Fruit fly (Drosophila melanogaster) whole organism, embryonic: ENCODE results near the gene CG43693.

ENCODE experiments used
- Atf6 ChIP-seq: fragments of 200-800 bp; sonication (Bioruptor generic); IDR thresholded peaks from 2 replicates; pipeline ENCODE4 v1.3.6; 2022; ENCODE audit warnings: missing biosample characterization, missing genetic modification characterization
- Bgb ChIP-seq: fragments of 200-800 bp; sonication (Bioruptor generic); IDR thresholded peaks from 2 replicates; pipeline ENCODE4 v1.3.6; 2022; ENCODE audit warnings: missing biosample characterization, missing genetic modification characterization; ENCODE audit not compliant: partially characterized antibody
- BtbVII ChIP-seq: fragments of 200-800 bp; sonication (Bioruptor generic); optimal IDR thresholded peaks from 3 replicates; lab custom pipeline; 2017; ENCODE audit warnings: missing biosample characterization, mild to moderate bottlenecking, missing genetic modification characterization
- CG10366 ChIP-seq: fragments of 200-800 bp; sonication (Bioruptor generic); IDR thresholded peaks from 2 replicates; pipeline ENCODE4 v1.3.6; 2022; ENCODE audit warnings: missing biosample characterization, missing genetic modification characterization
- CG11696 ChIP-seq: fragments of 200-800 bp; sonication (Bioruptor generic); IDR thresholded peaks from 2 replicates; pipeline ENCODE4 v1.3.6; 2022; ENCODE audit warnings: missing biosample characterization, missing genetic modification characterization
- CG11723 ChIP-seq: fragments of 200-800 bp; sonication (Bioruptor generic); optimal IDR thresholded peaks from 2 replicates; lab custom pipeline; 2017; ENCODE audit warnings: missing biosample characterization, mild to moderate bottlenecking, missing genetic modification characterization
- CG14667 ChIP-seq: fragments of 200-800 bp; sonication (Bioruptor generic); IDR thresholded peaks from 2 replicates; pipeline ENCODE4 v1.3.6; 2022; ENCODE audit warnings: missing biosample characterization, missing genetic modification characterization
- CG14710 ChIP-seq: fragments of 200-800 bp; sonication (Bioruptor generic); optimal IDR thresholded peaks from 3 replicates; lab custom pipeline; 2019; ENCODE audit warnings: missing biosample characterization, mild to moderate bottlenecking, missing genetic modification characterization, moderate library complexity
- CG1529 ChIP-seq: fragments of 200-800 bp; sonication (Bioruptor generic); optimal IDR thresholded peaks from 3 replicates; lab custom pipeline; 2018; ENCODE audit warnings: missing biosample characterization, missing genetic modification characterization
- CG15696 ChIP-seq: fragments of 200-800 bp; sonication (Bioruptor generic); optimal IDR thresholded peaks from 2 replicates; lab custom pipeline; 2019; ENCODE audit warnings: missing biosample characterization, mild to moderate bottlenecking, missing genetic modification characterization, moderate library complexity
- CG17186 ChIP-seq: fragments of 200-800 bp; sonication (Bioruptor generic); optimal IDR thresholded peaks from 3 replicates; lab custom pipeline; 2017; ENCODE audit warnings: missing biosample characterization, missing genetic modification reagents, missing genetic modification characterization
- CG17361 ChIP-seq: fragments of 200-800 bp; sonication (Bioruptor generic); IDR thresholded peaks from 3 replicates; pipeline ENCODE4 v1.3.6; 2022; ENCODE audit warnings: missing biosample characterization, missing genetic modification characterization
- CG2875 ChIP-seq: fragments of 200-800 bp; sonication (Bioruptor generic); optimal IDR thresholded peaks from 2 replicates; lab custom pipeline; 2017; ENCODE audit warnings: missing biosample characterization, mild to moderate bottlenecking, missing genetic modification characterization, missing genetic modification reagents
- CG2889 ChIP-seq: fragments of 200-800 bp; sonication (Bioruptor generic); IDR thresholded peaks from 3 replicates; pipeline ENCODE4 v1.3.6; 2022; ENCODE audit warnings: missing biosample characterization, missing genetic modification characterization
- CG31224 ChIP-seq: fragments of 200-800 bp; sonication (Bioruptor generic); IDR thresholded peaks from 2 replicates; pipeline ENCODE4 v1.3.6; 2022; ENCODE audit warnings: missing biosample characterization, missing genetic modification characterization
- CG43689 ChIP-seq: fragments of 200-800 bp; sonication (Bioruptor generic); IDR thresholded peaks from 2 replicates; pipeline ENCODE4 v1.3.6; 2022; ENCODE audit warnings: missing biosample characterization, missing genetic modification characterization
- CG6689 ChIP-seq: fragments of 200-800 bp; sonication (Bioruptor generic); IDR thresholded peaks from 2 replicates; pipeline ENCODE4 v1.3.6; 2022; ENCODE audit warnings: missing biosample characterization, missing genetic modification characterization
- CG7745 ChIP-seq: fragments of 200-800 bp; sonication (Bioruptor generic); optimal IDR thresholded peaks from 2 replicates; lab custom pipeline; 2018; ENCODE audit warnings: missing biosample characterization, mild to moderate bottlenecking, missing genetic modification characterization, moderate library complexity
- CG8478 ChIP-seq: fragments of >200 bp; optimal IDR thresholded peaks from 2 replicates; lab custom pipeline; 2018
- CG8924 ChIP-seq: fragments of 200-800 bp; optimal IDR thresholded peaks from 3 replicates; lab custom pipeline; 2019; ENCODE audit warnings: missing biosample characterization, mild to moderate bottlenecking, missing genetic modification characterization, moderate library complexity
- CHES-1-like ChIP-seq: fragments of 200-800 bp; sonication (Bioruptor generic); optimal IDR thresholded peaks from 2 replicates; lab custom pipeline; 2016; ENCODE audit warnings: missing biosample characterization, missing genetic modification characterization
- Dad ChIP-seq: fragments of 200-800 bp; sonication (Bioruptor generic); optimal IDR thresholded peaks from 3 replicates; lab custom pipeline; 2016; ENCODE audit warnings: missing biosample characterization, missing genetic modification characterization
- Dll ChIP-seq: fragments of 200-800 bp; sonication (Bioruptor generic); IDR thresholded peaks from 4 replicates; pipeline ENCODE4 v1.3.6; 2022; ENCODE audit warnings: missing biosample characterization, missing genetic modification characterization; ENCODE audit not compliant: partially characterized antibody
- E2f1 ChIP-seq: fragments of 200-800 bp; sonication (Bioruptor generic); IDR thresholded peaks from 2 replicates; pipeline ENCODE4 v1.3.6; 2022; ENCODE audit warnings: missing biosample characterization, missing genetic modification characterization
- HLH4C ChIP-seq: fragments of 200-800 bp; sonication (Bioruptor generic); IDR thresholded peaks from 3 replicates; pipeline ENCODE4 v1.3.6; 2022; ENCODE audit warnings: missing biosample characterization, missing genetic modification characterization; ENCODE audit not compliant: partially characterized antibody
- MESR4 ChIP-seq: fragments of 200-800 bp; sonication (Bioruptor generic); optimal IDR thresholded peaks from 2 replicates; lab custom pipeline; 2018; ENCODE audit warnings: missing biosample characterization, mild to moderate bottlenecking, missing genetic modification characterization, moderate library complexity
- Med ChIP-seq: fragments of 200-800 bp; sonication (Bioruptor generic); peaks from one replicate; lab custom pipeline; 2016; ENCODE audit warnings: missing biosample characterization, missing genetic modification characterization, mild to moderate bottlenecking, inconsistent platforms, moderate library complexity
- Xbp1 ChIP-seq: fragments of 200-800 bp; sonication (Bioruptor generic); optimal IDR thresholded peaks from 3 replicates; lab custom pipeline; 2016; ENCODE audit warnings: missing biosample characterization, mild to moderate bottlenecking, missing genetic modification characterization
- bcd ChIP-seq: fragments of 200-800 bp; sonication (Bioruptor generic); optimal IDR thresholded peaks from 2 replicates; lab custom pipeline; 2017; ENCODE audit warnings: missing biosample characterization, mild to moderate bottlenecking, missing genetic modification characterization
- bsh ChIP-seq, 2 experiments: fragments of 200-800 bp; sonication (Bioruptor generic); optimal IDR thresholded peaks; 2 replicates each; lab custom pipeline; 2017 to 2018; ENCODE audit warnings: mild to moderate bottlenecking in 2 of 2, missing biosample characterization in 2 of 2, missing genetic modification characterization in 2 of 2, moderate library complexity in 1 of 2
- cato ChIP-seq: fragments of 200-800 bp; sonication (Bioruptor generic); optimal IDR thresholded peaks from 2 replicates; lab custom pipeline; 2016; ENCODE audit warnings: missing biosample characterization, missing genetic modification characterization, borderline replicate concordance
- cg ChIP-seq: fragments of 200-800 bp; sonication (Bioruptor generic); optimal IDR thresholded peaks from 3 replicates; lab custom pipeline; 2019; ENCODE audit warnings: missing biosample characterization, mild to moderate bottlenecking, missing genetic modification characterization, moderate library complexity
- chm ChIP-seq: fragments of 200-800 bp; sonication (Bioruptor generic); IDR thresholded peaks from 2 replicates; pipeline ENCODE4 v1.3.6; 2022; ENCODE audit warnings: missing biosample characterization, missing genetic modification characterization
- dan ChIP-seq: fragments of 200-800 bp; sonication (Bioruptor generic); IDR thresholded peaks from 2 replicates; pipeline ENCODE4 v1.3.6; 2022; ENCODE audit warnings: missing biosample characterization, missing genetic modification characterization
- exex ChIP-seq: fragments of 200-800 bp; sonication (Bioruptor generic); optimal IDR thresholded peaks from 4 replicates; lab custom pipeline; 2018; ENCODE audit warnings: missing biosample characterization, mild to moderate bottlenecking, missing genetic modification characterization, moderate library complexity
- fd102C ChIP-seq: fragments of 200-800 bp; sonication (Bioruptor generic); optimal IDR thresholded peaks from 2 replicates; lab custom pipeline; 2018; ENCODE audit warnings: missing biosample characterization, mild to moderate bottlenecking, missing genetic modification characterization, moderate library complexity
- h ChIP-seq: fragments of >200 bp; optimal IDR thresholded peaks from 2 replicates; lab custom pipeline; 2017
- hkb ChIP-seq, 2 experiments: fragments of 200-800 bp in 1 of 2; fragments of >200 bp in 1 of 2; sonication (Bioruptor generic) in 1 of 2; IDR thresholded peaks in 1 of 2; optimal IDR thresholded peaks in 1 of 2; 2 replicates each; pipeline versions ENCODE4 v1.3.6 to Lab custom; 2017 to 2022; ENCODE audit warnings: missing biosample characterization in 1 of 2, missing genetic modification characterization in 1 of 2
- insv ChIP-seq, 2 experiments: fragments of 200-800 bp; sonication (Bioruptor generic); optimal IDR thresholded peaks; 3 replicates each; lab custom pipeline; 2016 to 2018; ENCODE audit warnings: missing biosample characterization in 2 of 2, missing genetic modification characterization in 2 of 2
- ken ChIP-seq: fragments of 200-800 bp; sonication (Bioruptor generic); IDR thresholded peaks from 3 replicates; pipeline ENCODE4 v1.3.6; 2022; ENCODE audit warnings: missing biosample characterization, missing genetic modification characterization
- otp ChIP-seq: fragments of 200-800 bp; sonication (Bioruptor generic); IDR thresholded peaks from 3 replicates; pipeline ENCODE4, ENCODE4 v1.3.6; 2022; ENCODE audit warnings: missing biosample characterization, missing genetic modification characterization
- psq ChIP-seq: fragments of 200-800 bp; sonication (Bioruptor generic); optimal IDR thresholded peaks from 2 replicates; lab custom pipeline; 2017; ENCODE audit warnings: missing biosample characterization, missing genetic modification characterization
- slbo ChIP-seq: fragments of 200-800 bp; sonication (Bioruptor generic); IDR thresholded peaks from 2 replicates; pipeline ENCODE4 v1.3.6; 2022; ENCODE audit warnings: missing biosample characterization, missing genetic modification characterization
- sna ChIP-seq: fragments of 200-800 bp; sonication (Bioruptor generic); IDR thresholded peaks from 2 replicates; pipeline ENCODE4 v1.3.6; 2022; ENCODE audit warnings: missing biosample characterization, missing genetic modification characterization; ENCODE audit not compliant: partially characterized antibody
- stwl ChIP-seq: fragments of 200-800 bp; sonication (Bioruptor generic); optimal IDR thresholded peaks from 3 replicates; lab custom pipeline; 2018; ENCODE audit warnings: missing biosample characterization, mild to moderate bottlenecking, missing genetic modification characterization, moderate library complexity
- sug ChIP-seq: fragments of 200-800 bp; optimal IDR thresholded peaks from 2 replicates; lab custom pipeline; 2019; ENCODE audit warnings: missing biosample characterization, mild to moderate bottlenecking, missing genetic modification characterization, moderate library complexity
- tll ChIP-seq, 2 experiments: fragments of 200-800 bp in 1 of 2; fragments of >200 bp in 1 of 2; sonication (Bioruptor generic) in 1 of 2; optimal IDR thresholded peaks; 2 replicates each; lab custom pipeline; 2017 to 2019; ENCODE audit warnings: missing biosample characterization in 2 of 2, missing genetic modification characterization in 2 of 2, mild to moderate bottlenecking in 1 of 2, moderate library complexity in 1 of 2
- trem ChIP-seq: fragments of 200-800 bp; optimal IDR thresholded peaks from 3 replicates; lab custom pipeline; 2019; ENCODE audit warnings: missing biosample characterization, mild to moderate bottlenecking, missing genetic modification characterization, moderate library complexity
- usp ChIP-seq: fragments of >200 bp; optimal IDR thresholded peaks from 2 replicates; lab custom pipeline; 2017; ENCODE audit warnings: missing biosample characterization, missing genetic modification characterization
- wdn ChIP-seq: fragments of 200-800 bp; sonication (Bioruptor generic); IDR thresholded peaks from 2 replicates; pipeline ENCODE4 v1.3.6; 2022; ENCODE audit warnings: missing biosample characterization, missing genetic modification characterization

Gene CG43693

dm6 chr3L:11091943-11092609 is 40.9 kb upstream of the CG43693 start (continued):
- TF ChIP-seq CG43689 (GFP tag; lab: Robert Waterston, UW), result no peak
- no peak for TF ChIP-seq Bgb (GFP tag; lab: Robert Waterston, UW)
- no peak for TF ChIP-seq CG7745 (tag; lab: Kevin White, UChicago)
- TF ChIP-seq hkb (optimal IDR thresholded peaks at IDR 0.05; lab: Kevin White, UChicago), result no peak
- 0 out of 2 replicates have a peak, but pooled peaks have one; percentile 11 for TF ChIP-seq hkb (GFP tag; IDR thresholded peaks at IDR 0.05; lab: Robert Waterston, UW)
- peak; percentile 84 for TF ChIP-seq chm (GFP tag; lab: Robert Waterston, UW)
- TF ChIP-seq wdn, result no peak
- TF ChIP-seq sug, result peak; percentile 11
- TF ChIP-seq CG10366 (GFP tag; lab: Robert Waterston, UW), result no peak
- peak; percentile 27 for TF ChIP-seq CG17186
- peak in 1 of 2 experiments; percentile 34 for TF ChIP-seq bsh (GFP tag; optimal IDR thresholded peaks at IDR 0.05; lab: Kevin White, UChicago)
- TF ChIP-seq cato (GFP tag; lab: Kevin White, UChicago), result no peak
- no peak for TF ChIP-seq CG6689 (GFP tag; lab: Robert Waterston, UW)
- TF ChIP-seq CG2875 (GFP tag; lab: Kevin White, UChicago), result no peak
- TF ChIP-seq MESR4 (GFP tag; lab: Kevin White, UChicago), result no peak
- TF ChIP-seq CG8478 (lab: Kevin White, UChicago), result no peak
- peak; percentile 2 for TF ChIP-seq CG11723 (GFP tag; lab: Kevin White, UChicago)
- no peak for TF ChIP-seq CG8924 (tag; lab: Kevin White, UChicago)
- TF ChIP-seq sna (GFP tag; lab: Robert Waterston, UW), result no peak
- TF ChIP-seq h (lab: Kevin White, UChicago), result no peak
- peak; percentile 73 for TF ChIP-seq ken (GFP tag; lab: Robert Waterston, UW)
- TF ChIP-seq Dll (GFP tag; lab: Robert Waterston, UW), result no peak
- TF ChIP-seq CG2889 (GFP tag; lab: Robert Waterston, UW), result no peak
- peak; percentile 67 for TF ChIP-seq psq (GFP tag; lab: Kevin White, UChicago)
- TF ChIP-seq fd102C (GFP tag; lab: Kevin White, UChicago), result no peak
- TF ChIP-seq HLH4C, result no peak
- no peak for TF ChIP-seq cg (GFP tag; lab: Kevin White, UChicago)
- TF ChIP-seq CG17361 (GFP tag; lab: Robert Waterston, UW), result no peak
- TF ChIP-seq exex (tag; lab: Kevin White, UChicago), result no peak
- TF ChIP-seq BtbVII (GFP tag; lab: Kevin White, UChicago), result no peak
- TF ChIP-seq usp (GFP tag; lab: Kevin White, UChicago), result no peak
- no peak for TF ChIP-seq CG14667
- TF ChIP-seq Xbp1, result peak; percentile 51
- TF ChIP-seq bcd (GFP tag; lab: Kevin White, UChicago), result peak; percentile 43
- no peak for TF ChIP-seq dan (GFP tag; lab: Robert Waterston, UW)
- peak in 1 of 2 experiments; percentile 33 for TF ChIP-seq insv (GFP tag; optimal IDR thresholded peaks at IDR 0.05; lab: Kevin White, UChicago)
- TF ChIP-seq CG15696 (tag; lab: Kevin White, UChicago), result no peak
- no peak for TF ChIP-seq E2f1
- peak; percentile 18 for TF ChIP-seq CG14710 (tag; lab: Kevin White, UChicago)
- TF ChIP-seq CHES-1-like (GFP tag; lab: Kevin White, UChicago), result peak; percentile 63
- TF ChIP-seq tll (GFP tag; optimal IDR thresholded peaks at IDR 0.05; lab: Kevin White, UChicago), result no peak
- peak; percentile 58 for TF ChIP-seq Dad (GFP tag; lab: Kevin White, UChicago)
- TF ChIP-seq otp (GFP tag; lab: Robert Waterston, UW), result no peak; the same call in 2 of the 3 replicates
- peak; percentile 3 for TF ChIP-seq CG1529 (GFP tag; lab: Kevin White, UChicago)
- TF ChIP-seq slbo (GFP tag; lab: Robert Waterston, UW), result peak; percentile 48
- peak; percentile 41; the same call in 1 of the 2 replicates for TF ChIP-seq Atf6
- TF ChIP-seq CG11696 (GFP tag; lab: Robert Waterston, UW), result no peak
- TF ChIP-seq CG31224, result no peak
- peak; percentile 32 for TF ChIP-seq trem (tag; lab: Kevin White, UChicago)
- TF ChIP-seq stwl, result peak; percentile 85
- TF ChIP-seq Med (GFP tag; lab: Kevin White, UChicago), result peak; percentile 92
